Fruit fly (Drosophila melanogaster) whole organism, wandering third instar larva: ENCODE results near the gene Coa8.

ENCODE experiments used
- HLH106 ChIP-seq: fragments of 200-800 bp; optimal IDR thresholded peaks from 3 replicates; lab custom pipeline; 2019; ENCODE audit warnings: missing biosample characterization, mild to moderate bottlenecking, missing genetic modification characterization, moderate library complexity
- N ChIP-seq: fragments of >200 bp; optimal IDR thresholded peaks from 2 replicates; lab custom pipeline; 2018; ENCODE audit warnings: missing biosample characterization, missing external identifiers, missing genetic modification characterization
- dmrt93B ChIP-seq: fragments of 200-800 bp; sonication (Bioruptor generic); optimal IDR thresholded peaks from 2 replicates; lab custom pipeline; 2018; ENCODE audit warnings: missing biosample characterization, mild to moderate bottlenecking, missing genetic modification characterization
- pan ChIP-seq: fragments of >200 bp; optimal IDR thresholded peaks from 2 replicates; lab custom pipeline; 2017
- usp ChIP-seq: fragments of >200 bp; optimal IDR thresholded peaks from 2 replicates; lab custom pipeline; 2017; ENCODE audit warnings: missing biosample characterization, missing genetic modification characterization

dm6 chrX:1873515-1874126 lies 6.5 kb upstream of the Coa8 start, which contains the start of the genes Pgam5 and Vps26:
- TF ChIP-seq pan: no peak
- TF ChIP-seq dmrt93B (GFP tag; lab: Kevin White, UChicago): no peak
- no peak for TF ChIP-seq usp (GFP tag; lab: Kevin White, UChicago)
- no peak for TF ChIP-seq N (GFP tag; lab: Kevin White, UChicago)
- TF ChIP-seq HLH106 (tag; lab: Kevin White, UChicago): no peak
